Fruit fly (Drosophila melanogaster) whole organism, embryonic: ENCODE data around the gene Eip75B.

Source experiments
- Awh ChIP-seq: fragments of 200-800 bp; sonication (Bioruptor generic); IDR thresholded peaks from 2 replicates; pipeline ENCODE4, ENCODE4 v1.3.6; 2022; ENCODE audit warnings: missing biosample characterization, missing genetic modification characterization
- B-H1 ChIP-seq: fragments of 200-800 bp; sonication (Bioruptor generic); IDR thresholded peaks from 3 replicates; pipeline ENCODE4 v1.3.6; 2022; ENCODE audit warnings: missing biosample characterization, missing genetic modification characterization
- CG10209 ChIP-seq: fragments of 200-800 bp; sonication (Bioruptor generic); optimal IDR thresholded peaks from 3 replicates; lab custom pipeline; 2017; ENCODE audit warnings: missing biosample characterization, mild to moderate bottlenecking, missing genetic modification characterization, missing genetic modification reagents
- CG11093 ChIP-seq: fragments of 200-800 bp; sonication (Bioruptor generic); IDR thresholded peaks from 3 replicates; pipeline ENCODE4 v1.3.6; 2022; ENCODE audit warnings: missing biosample characterization, missing genetic modification characterization
- CG11504 ChIP-seq: fragments of 200-800 bp; sonication (Bioruptor generic); optimal IDR thresholded peaks from 3 replicates; lab custom pipeline; 2019; ENCODE audit warnings: missing biosample characterization, mild to moderate bottlenecking, missing genetic modification characterization, moderate library complexity
- CG11695 ChIP-seq: fragments of 200-800 bp; sonication (Bioruptor generic); IDR thresholded peaks from 3 replicates; pipeline ENCODE4 v1.3.6; 2022; ENCODE audit warnings: missing biosample characterization, missing genetic modification characterization
- CG12659 ChIP-seq: fragments of 200-800 bp; sonication (Bioruptor generic); optimal IDR thresholded peaks from 3 replicates; lab custom pipeline; 2017; ENCODE audit warnings: mild to moderate bottlenecking, missing biosample characterization, missing genetic modification reagents, missing genetic modification characterization
- CG13775 ChIP-seq: fragments of 200-800 bp; sonication (Bioruptor generic); optimal IDR thresholded peaks from 3 replicates; lab custom pipeline; 2017; ENCODE audit warnings: missing biosample characterization, mild to moderate bottlenecking, missing genetic modification characterization
- CG15073 ChIP-seq: fragments of 200-800 bp; sonication (Bioruptor generic); optimal IDR thresholded peaks from 2 replicates; lab custom pipeline; 2016; ENCODE audit warnings: missing biosample characterization, missing genetic modification characterization
- CG15696 ChIP-seq: fragments of 200-800 bp; sonication (Bioruptor generic); optimal IDR thresholded peaks from 2 replicates; lab custom pipeline; 2019; ENCODE audit warnings: missing biosample characterization, mild to moderate bottlenecking, missing genetic modification characterization, moderate library complexity
- CG16813 ChIP-seq: fragments of 200-800 bp; sonication (Bioruptor generic); IDR thresholded peaks from 3 replicates; pipeline ENCODE4 v1.3.6; 2022; ENCODE audit warnings: missing biosample characterization, missing genetic modification characterization; ENCODE audit not compliant: partially characterized antibody
- CG17385 ChIP-seq: fragments of 200-800 bp; sonication (Bioruptor generic); optimal IDR thresholded peaks from 3 replicates; lab custom pipeline; 2018; ENCODE audit warnings: missing biosample characterization, mild to moderate bottlenecking, missing genetic modification characterization
- CG18764 ChIP-seq: fragments of 200-800 bp; sonication (Bioruptor generic); optimal IDR thresholded peaks from 3 replicates; lab custom pipeline; 2016; ENCODE audit warnings: missing biosample characterization, missing genetic modification characterization
- CG2199 ChIP-seq: fragments of 200-800 bp; sonication (Bioruptor generic); IDR thresholded peaks from 3 replicates; pipeline ENCODE4 v1.3.6; 2022; ENCODE audit warnings: missing biosample characterization, missing genetic modification characterization
- CG31365 ChIP-seq: fragments of 200-800 bp; sonication (Bioruptor generic); optimal IDR thresholded peaks from 2 replicates; lab custom pipeline; 2018; ENCODE audit warnings: missing biosample characterization, mild to moderate bottlenecking, missing genetic modification characterization
- CG42726 ChIP-seq: fragments of 200-800 bp; sonication (Bioruptor generic); IDR thresholded peaks from 2 replicates; pipeline ENCODE4 v1.3.6; 2022; ENCODE audit warnings: missing biosample characterization, missing genetic modification characterization; ENCODE audit not compliant: partially characterized antibody
- CG4282 ChIP-seq: fragments of 200-800 bp; sonication (Bioruptor generic); optimal IDR thresholded peaks from 2 replicates; lab custom pipeline; 2016; ENCODE audit warnings: missing biosample characterization, missing genetic modification characterization
- CG4328 ChIP-seq: fragments of 200-800 bp; sonication (Bioruptor generic); optimal IDR thresholded peaks from 3 replicates; lab custom pipeline; 2017; ENCODE audit warnings: missing biosample characterization, missing genetic modification reagents, missing genetic modification characterization
- CG4617 ChIP-seq: fragments of 200-800 bp; sonication (Bioruptor generic); optimal IDR thresholded peaks from 3 replicates; lab custom pipeline; 2016; ENCODE audit warnings: missing biosample characterization, missing genetic modification characterization, borderline replicate concordance
- CG6254 ChIP-seq: fragments of 200-800 bp; sonication (Bioruptor generic); optimal IDR thresholded peaks from 3 replicates; lab custom pipeline; 2017; ENCODE audit warnings: mild to moderate bottlenecking, missing biosample characterization, missing genetic modification reagents, missing genetic modification characterization
- CG6683 ChIP-seq: fragments of 200-800 bp; sonication (Bioruptor generic); optimal IDR thresholded peaks from 2 replicates; lab custom pipeline; 2017; ENCODE audit warnings: missing biosample characterization, mild to moderate bottlenecking, missing genetic modification characterization, missing genetic modification reagents
- CG6689 ChIP-seq: fragments of 200-800 bp; sonication (Bioruptor generic); IDR thresholded peaks from 2 replicates; pipeline ENCODE4 v1.3.6; 2022; ENCODE audit warnings: missing biosample characterization, missing genetic modification characterization
- CG8281 ChIP-seq: fragments of 200-800 bp; sonication (Bioruptor generic); optimal IDR thresholded peaks from 2 replicates; lab custom pipeline; 2018; ENCODE audit warnings: missing biosample characterization, mild to moderate bottlenecking, missing genetic modification characterization, moderate library complexity
- Eip74EF ChIP-seq, 2 experiments: fragments of 200-800 bp in 1 of 2; fragments of >200 bp in 1 of 2; sonication (Bioruptor generic) in 1 of 2; optimal IDR thresholded peaks; 2 replicates each; lab custom pipeline; 2017 to 2019; ENCODE audit warnings: missing biosample characterization in 2 of 2, missing genetic modification characterization in 2 of 2, mild to moderate bottlenecking in 1 of 2, moderate library complexity in 1 of 2
- GATAe ChIP-seq: fragments of 200-800 bp; sonication (Bioruptor generic); conservative IDR thresholded peaks from 2 replicates; pipeline ENCODE4 v1.3.6; 2022; ENCODE audit warnings: missing biosample characterization, missing genetic modification characterization
- Optix ChIP-seq: fragments of 200-800 bp; sonication (Bioruptor generic); IDR thresholded peaks from 3 replicates; pipeline ENCODE4 v1.3.6; 2022; ENCODE audit warnings: missing biosample characterization, missing genetic modification characterization
- Six4 ChIP-seq: fragments of 200-800 bp; sonication (Bioruptor generic); optimal IDR thresholded peaks from 2 replicates; lab custom pipeline; 2016; ENCODE audit warnings: missing biosample characterization, missing genetic modification characterization
- ash1 ChIP-seq: fragments of 200-800 bp; sonication (Bioruptor generic); optimal IDR thresholded peaks from 2 replicates; lab custom pipeline; 2018; ENCODE audit warnings: missing biosample characterization, mild to moderate bottlenecking, missing genetic modification characterization
- bab2 ChIP-seq: fragments of 200-800 bp; sonication (Bioruptor generic); optimal IDR thresholded peaks from 2 replicates; lab custom pipeline; 2016; ENCODE audit warnings: missing biosample characterization, missing genetic modification characterization
- cato ChIP-seq: fragments of 200-800 bp; sonication (Bioruptor generic); optimal IDR thresholded peaks from 2 replicates; lab custom pipeline; 2016; ENCODE audit warnings: missing biosample characterization, missing genetic modification characterization, borderline replicate concordance
- chm ChIP-seq: fragments of 200-800 bp; sonication (Bioruptor generic); IDR thresholded peaks from 2 replicates; pipeline ENCODE4 v1.3.6; 2022; ENCODE audit warnings: missing biosample characterization, missing genetic modification characterization
- corto ChIP-seq: fragments of 200-800 bp; sonication (Bioruptor generic); optimal IDR thresholded peaks from 2 replicates; lab custom pipeline; 2016; ENCODE audit warnings: missing biosample characterization, mild to moderate bottlenecking, missing genetic modification characterization, moderate library complexity
- crc ChIP-seq: fragments of 200-800 bp; sonication (Bioruptor generic); optimal IDR thresholded peaks from 2 replicates; lab custom pipeline; 2016; ENCODE audit warnings: missing biosample characterization, missing genetic modification characterization
- dm ChIP-seq: fragments of 200-800 bp; sonication (Bioruptor generic); optimal IDR thresholded peaks from 3 replicates; lab custom pipeline; 2016; ENCODE audit warnings: missing biosample characterization, missing genetic modification characterization
- dmrt11E ChIP-seq: fragments of 200-800 bp; sonication (Bioruptor generic); optimal IDR thresholded peaks from 3 replicates; lab custom pipeline; 2018; ENCODE audit warnings: missing biosample characterization, mild to moderate bottlenecking, missing genetic modification characterization, moderate library complexity
- en ChIP-seq: fragments of 200-800 bp; sonication (Bioruptor generic); optimal IDR thresholded peaks from 2 replicates; lab custom pipeline; 2016; ENCODE audit warnings: missing biosample characterization, missing genetic modification characterization
- inv ChIP-seq: fragments of 200-800 bp; sonication (Bioruptor generic); IDR thresholded peaks from 2 replicates; pipeline ENCODE4 v1.3.6; 2022; ENCODE audit warnings: missing biosample characterization, missing genetic modification characterization; ENCODE audit not compliant: partially characterized antibody
- kay ChIP-seq: fragments of 200-800 bp; sonication (Bioruptor generic); optimal IDR thresholded peaks from 2 replicates; lab custom pipeline; 2016; ENCODE audit warnings: missing biosample characterization, missing genetic modification characterization
- kni ChIP-seq: fragments of 200-800 bp; sonication (Bioruptor generic); optimal IDR thresholded peaks from 3 replicates; lab custom pipeline; 2017; ENCODE audit warnings: mild to moderate bottlenecking, missing biosample characterization, missing genetic modification reagents, missing genetic modification characterization
- lbe ChIP-seq: fragments of 200-800 bp; sonication (Bioruptor generic); optimal IDR thresholded peaks from 2 replicates; lab custom pipeline; 2016; ENCODE audit warnings: missing biosample characterization, mild to moderate bottlenecking, missing genetic modification characterization
- lmd ChIP-seq: fragments of 200-800 bp; sonication (Bioruptor generic); IDR thresholded peaks from 2 replicates; pipeline ENCODE4 v1.3.6; 2022; ENCODE audit warnings: missing biosample characterization, missing genetic modification characterization
- repo ChIP-seq: fragments of 200-800 bp; sonication (Bioruptor generic); optimal IDR thresholded peaks from 2 replicates; lab custom pipeline; 2016; ENCODE audit warnings: missing biosample characterization, missing genetic modification characterization
- row ChIP-seq: fragments of 200-800 bp; sonication (Bioruptor generic); IDR thresholded peaks from 3 replicates; pipeline ENCODE4 v1.3.6; 2022; ENCODE audit warnings: missing biosample characterization, missing genetic modification characterization
- shn ChIP-seq: fragments of 200-800 bp; sonication (Bioruptor generic); optimal IDR thresholded peaks from 3 replicates; lab custom pipeline; 2016; ENCODE audit warnings: missing biosample characterization, missing genetic modification characterization
- sqz ChIP-seq: fragments of 200-800 bp; sonication (Bioruptor generic); optimal IDR thresholded peaks from 3 replicates; lab custom pipeline; 2018; ENCODE audit warnings: missing biosample characterization, mild to moderate bottlenecking, missing genetic modification characterization
- toy ChIP-seq: fragments of 200-800 bp; sonication (Bioruptor generic); IDR thresholded peaks from 2 replicates; pipeline ENCODE4 v1.3.6; 2022; ENCODE audit warnings: missing biosample characterization, missing genetic modification characterization
- vvl ChIP-seq: fragments of 200-800 bp; sonication (Bioruptor generic); IDR thresholded peaks from 2 replicates; pipeline ENCODE4 v1.3.6; 2022; ENCODE audit warnings: missing biosample characterization, missing genetic modification characterization
- yki ChIP-seq: fragments of >200 bp; optimal IDR thresholded peaks from 3 replicates; lab custom pipeline; 2018
- zf30C ChIP-seq: fragments of 200-800 bp; sonication (Bioruptor generic); optimal IDR thresholded peaks from 3 replicates; lab custom pipeline; 2018; ENCODE audit warnings: missing biosample characterization, mild to moderate bottlenecking, missing genetic modification characterization

Gene Eip75B

DNA sequence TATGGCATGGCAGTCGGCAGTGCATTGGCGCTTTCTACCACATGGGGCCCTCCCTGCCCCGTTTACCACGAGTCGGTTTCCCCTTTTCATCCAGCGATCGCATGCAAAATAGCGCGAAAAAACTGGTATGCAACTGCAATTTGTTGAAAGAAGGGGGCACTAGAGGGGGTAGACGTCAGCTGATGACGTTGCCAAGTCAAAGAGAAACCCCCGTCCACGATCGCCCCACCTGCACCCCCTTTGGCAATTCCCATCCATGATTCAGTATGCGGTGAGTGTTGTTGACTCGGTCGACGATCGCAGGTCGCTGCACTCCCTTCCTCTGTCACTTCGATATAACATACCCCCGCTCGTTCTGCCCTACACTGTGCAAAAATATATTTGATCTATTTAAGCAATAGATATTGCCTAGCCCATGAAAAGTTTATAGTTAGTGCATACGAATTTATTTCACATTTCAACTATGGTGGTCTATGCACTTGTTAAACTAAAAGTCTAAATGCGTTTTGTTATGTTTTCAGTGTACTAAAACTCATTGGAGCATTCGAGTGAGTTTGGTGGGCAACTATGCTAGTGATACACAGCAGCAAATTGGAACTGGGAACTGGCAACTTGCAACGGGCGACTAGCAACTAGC, 55.6 kb downstream of the Eip75B start (continued):
- TF ChIP-seq CG6683 (GFP tag; lab: Kevin White, UChicago) = no peak
- peak; percentile 18 for TF ChIP-seq sqz
- TF ChIP-seq dmrt11E (tag; lab: Kevin White, UChicago) = peak; percentile 97
- no peak for TF ChIP-seq CG16813
- peak; percentile 60 for TF ChIP-seq CG17385 (GFP tag; lab: Kevin White, UChicago)
- TF ChIP-seq CG12659 = peak; percentile 13
- peak; percentile 86 for TF ChIP-seq CG6254 (GFP tag; lab: Kevin White, UChicago)
- TF ChIP-seq vvl (GFP tag; lab: Robert Waterston, UW) = peak; percentile 89
- TF ChIP-seq Six4 (GFP tag; lab: Kevin White, UChicago) = peak; percentile 84
- peak; percentile 60 for TF ChIP-seq crc (GFP tag; lab: Kevin White, UChicago)
- TF ChIP-seq kay (GFP tag; lab: Kevin White, UChicago) = peak; percentile 46
- TF ChIP-seq corto (GFP tag; lab: Kevin White, UChicago) = peak; percentile 54
- no peak for TF ChIP-seq CG2199 (GFP tag; lab: Robert Waterston, UW)
- peak; percentile 78 for TF ChIP-seq CG11504 (tag; lab: Kevin White, UChicago)
- peak; percentile 69 for TF ChIP-seq CG18764 (GFP tag; lab: Kevin White, UChicago)
- peak; percentile 65 for TF ChIP-seq cato
- TF ChIP-seq GATAe (GFP tag; lab: Robert Waterston, UW) = no peak
- TF ChIP-seq CG42726 (GFP tag; lab: Robert Waterston, UW) = no peak
- TF ChIP-seq dm (GFP tag; lab: Kevin White, UChicago) = peak; percentile 33
- TF ChIP-seq Optix (GFP tag; lab: Robert Waterston, UW) = peak; percentile 58; the same call in 2 of the 3 replicates
- TF ChIP-seq Awh (GFP tag; lab: Robert Waterston, UW) = peak; percentile 79
- TF ChIP-seq row (GFP tag; lab: Robert Waterston, UW) = peak; percentile 66
- TF ChIP-seq chm (GFP tag; lab: Robert Waterston, UW) = peak; percentile 84; the same call in 1 of the 2 replicates
- TF ChIP-seq zf30C (GFP tag; lab: Kevin White, UChicago) = peak; percentile 60
- no peak for TF ChIP-seq CG15073 (GFP tag; lab: Kevin White, UChicago)
- TF ChIP-seq lmd = peak; percentile 56; the same call in 1 of the 2 replicates
- peak; percentile 56 for TF ChIP-seq en (GFP tag; lab: Kevin White, UChicago)
- TF ChIP-seq CG4617 (GFP tag; lab: Kevin White, UChicago) = peak; percentile 33
- no peak for TF ChIP-seq CG4328
- TF ChIP-seq inv (GFP tag; lab: Robert Waterston, UW) = no peak
- no peak for TF ChIP-seq CG31365 (tag; lab: Kevin White, UChicago)
- TF ChIP-seq ash1 (GFP tag; lab: Kevin White, UChicago) = no peak
- peak; percentile 51 for TF ChIP-seq repo
- peak; percentile 75 for TF ChIP-seq CG15696 (tag; lab: Kevin White, UChicago)
- TF ChIP-seq CG11695 (GFP tag; lab: Robert Waterston, UW) = peak; percentile 53; the same call in 1 of the 3 replicates
- peak; percentile 73 for TF ChIP-seq CG6689
- TF ChIP-seq CG8281 = peak; percentile 21
- no peak for TF ChIP-seq toy (GFP tag; lab: Robert Waterston, UW)
- peak; percentile 69 for TF ChIP-seq CG13775
- TF ChIP-seq CG10209 (GFP tag; lab: Kevin White, UChicago) = peak; percentile 70
- peak; percentile 22; the same call in 1 of the 3 replicates for TF ChIP-seq B-H1 (GFP tag; lab: Robert Waterston, UW)
- peak in 1 of 2 experiments; percentile 32 for TF ChIP-seq Eip74EF (GFP tag; optimal IDR thresholded peaks at IDR 0.05; lab: Kevin White, UChicago)
- no peak for TF ChIP-seq CG11093 (GFP tag; lab: Robert Waterston, UW)
- TF ChIP-seq yki (lab: Kevin White, UChicago) = no peak
- TF ChIP-seq lbe (GFP tag; lab: Kevin White, UChicago) = peak; percentile 76
- TF ChIP-seq kni (GFP tag; lab: Kevin White, UChicago) = peak; percentile 4
- peak; percentile 75 for TF ChIP-seq bab2
- peak; percentile 2 for TF ChIP-seq CG4282
- peak; percentile 35 for TF ChIP-seq shn (GFP tag; lab: Kevin White, UChicago)
